Fruit fly (Drosophila melanogaster) whole organism, adult: ENCODE data around the gene CG15047.

Source experiments
- CG11617 ChIP-seq: fragments of 200-800 bp; sonication (Bioruptor generic); optimal IDR thresholded peaks from 2 replicates; lab custom pipeline; 2017; ENCODE audit warnings: mild to moderate bottlenecking, missing biosample characterization, missing genetic modification reagents, missing genetic modification characterization
- CG12768 ChIP-seq: fragments of 200-800 bp; sonication (Bioruptor generic); optimal IDR thresholded peaks from 2 replicates; lab custom pipeline; 2017; ENCODE audit warnings: missing biosample characterization, missing genetic modification characterization, mild to moderate bottlenecking, moderate library complexity, missing genetic modification reagents
- CG7101 ChIP-seq: fragments of 200-800 bp; sonication (Bioruptor generic); optimal IDR thresholded peaks from 2 replicates; lab custom pipeline; 2018; ENCODE audit warnings: missing biosample characterization, mild to moderate bottlenecking, missing genetic modification characterization, moderate library complexity
- Clk ChIP-seq: fragments of 200-800 bp; sonication (Bioruptor generic); optimal IDR thresholded peaks from 2 replicates; lab custom pipeline; 2017; ENCODE audit warnings: missing biosample characterization, missing genetic modification characterization
- Mnt ChIP-seq: fragments of 200-800 bp; sonication (Bioruptor generic); optimal IDR thresholded peaks from 2 replicates; lab custom pipeline; 2016; ENCODE audit warnings: missing biosample characterization, mild to moderate bottlenecking, missing genetic modification characterization
- kay ChIP-seq: fragments of 200-800 bp; sonication (Bioruptor generic); peaks from one replicate; lab custom pipeline; 2016; ENCODE audit warnings: missing biosample characterization, missing genetic modification characterization, borderline replicate concordance
- pad ChIP-seq: fragments of 200-800 bp; sonication (Bioruptor generic); optimal IDR thresholded peaks from 3 replicates; lab custom pipeline; 2017; ENCODE audit warnings: missing biosample characterization, missing genetic modification characterization, mild to moderate bottlenecking, moderate library complexity, missing genetic modification reagents
- tj ChIP-seq: fragments of 200-800 bp; sonication (Bioruptor generic); optimal IDR thresholded peaks from 3 replicates; lab custom pipeline; 2017; ENCODE audit warnings: missing biosample characterization, mild to moderate bottlenecking, missing genetic modification characterization, moderate library complexity

DNA sequence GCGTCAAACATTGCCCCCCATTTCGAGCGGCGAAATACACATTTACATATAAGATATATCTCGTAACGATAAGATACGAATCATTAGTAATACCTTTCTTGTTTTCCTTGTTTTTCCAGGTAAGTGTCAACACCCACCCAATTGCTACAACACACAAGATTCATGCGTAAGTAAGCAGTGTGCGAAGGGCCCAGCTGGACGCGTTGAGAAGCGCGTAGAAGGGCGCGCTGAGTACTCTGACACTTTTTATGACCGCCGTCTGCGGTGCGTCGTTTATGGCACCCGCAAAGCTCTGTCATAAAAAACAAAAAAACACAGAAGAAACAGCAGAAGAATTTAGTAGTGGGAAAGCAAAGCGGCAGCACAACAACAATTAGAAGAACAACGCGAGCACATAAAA, 19.2 kb downstream of the CG15047 start:
- TF ChIP-seq Mnt (GFP tag; lab: Kevin White, UChicago) (no peak), tj (GFP tag; lab: Kevin White, UChicago) (no peak), CG12768 (no peak), Clk (GFP tag; lab: Kevin White, UChicago) (no peak), CG11617 (no peak), pad (no peak), kay (GFP tag; lab: Kevin White, UChicago) (no peak), CG7101 (tag; lab: Kevin White, UChicago) (no peak)
